Worm (Caenorhabditis elegans) whole organism, midembryonic: ENCODE measurements around the gene F59A6.10.

Experiments
- T22C8.4 ChIP-seq: fragments of 200-800 bp; sonication (Bioruptor generic); IDR thresholded peaks from 2 replicates; pipeline ENCODE4 v1.3.6; 2022; ENCODE audit warnings: missing genetic modification characterization, missing compliant biosample characterization
- cog-1 ChIP-seq: sonication (generic microtip); optimal IDR thresholded peaks from 2 replicates; lab custom pipeline; 2016; ENCODE audit warnings: missing genetic modification characterization, missing compliant biosample characterization
- flt-1 ChIP-seq: fragments of 200-800 bp; sonication (Bioruptor generic); IDR thresholded peaks from 2 replicates; pipeline ENCODE4 v1.3.6; 2022; ENCODE audit warnings: missing genetic modification characterization, missing compliant biosample characterization
- klf-2 ChIP-seq: fragments of 200-800 bp; sonication (Bioruptor generic); conservative IDR thresholded peaks from 2 replicates; pipeline ENCODE4 v1.3.6; 2022; ENCODE audit warnings: missing genetic modification reagents, missing genetic modification characterization, missing compliant biosample characterization
- med-1 ChIP-seq: sonication (generic microtip); optimal IDR thresholded peaks from 2 replicates; lab custom pipeline; 2017; ENCODE audit warnings: missing genetic modification characterization, mild to moderate bottlenecking, missing compliant biosample characterization, antibody characterized with exemption, missing genetic modification reagents; ENCODE audit not compliant: insufficient read depth
- ref-1 ChIP-seq: fragments of 200-800 bp; sonication (Bioruptor generic); conservative IDR thresholded peaks from 2 replicates; pipeline ENCODE4 v1.3.6; 2022; ENCODE audit warnings: missing genetic modification reagents, missing genetic modification characterization, missing compliant biosample characterization
- tab-1 ChIP-seq: fragments of 200-800 bp; sonication (Bioruptor generic); IDR thresholded peaks from 2 replicates; pipeline ENCODE4 v1.3.6; 2022; ENCODE audit warnings: missing genetic modification characterization, missing compliant biosample characterization
- ztf-23 ChIP-seq: fragments of 200-800 bp; sonication (Bioruptor generic); IDR thresholded peaks from 2 replicates; pipeline ENCODE4 v1.3.6; 2022; ENCODE audit warnings: missing genetic modification reagents, missing genetic modification characterization, missing compliant biosample characterization
- ztf-29 ChIP-seq: fragments of 200-800 bp; sonication (Bioruptor generic); IDR thresholded peaks from 2 replicates; pipeline ENCODE4 v1.3.6; 2022; ENCODE audit warnings: missing genetic modification reagents, missing genetic modification characterization, missing compliant biosample characterization

F59A6.10 gene

ce11 chrII:4981682-4982404 is 21.9 kb upstream of the F59A6.10 start:
- no peak for TF ChIP-seq ztf-29 (GFP tag; lab: Robert Waterston, UW)
- no peak for TF ChIP-seq cog-1 (tag; lab: Kevin White, UChicago)
- TF ChIP-seq ztf-23, result no peak
- no peak for TF ChIP-seq ref-1 (GFP tag; lab: Robert Waterston, UW)
- TF ChIP-seq klf-2, result no peak
- no peak for TF ChIP-seq tab-1 (GFP tag; lab: Robert Waterston, UW)
- no peak for TF ChIP-seq flt-1
- no peak for TF ChIP-seq T22C8.4 (GFP tag; lab: Robert Waterston, UW)
- TF ChIP-seq med-1 (GFP tag; lab: Kevin White, UChicago), result no peak

- TF ChIP-seq flt-1 (no peak), med-1 (GFP tag; lab: Kevin White, UChicago) (no peak), ztf-23 (no peak), T22C8.4 (GFP tag; lab: Robert Waterston, UW) (no peak), cog-1 (tag; lab: Kevin White, UChicago) (no peak), ref-1 (GFP tag; lab: Robert Waterston, UW) (no peak), ztf-29 (GFP tag; lab: Robert Waterston, UW) (no peak), tab-1 (GFP tag; lab: Robert Waterston, UW) (no peak), klf-2 (no peak)
These were observed 19.6 kb upstream of the F59A6.10 start for ce11 chrII:4984151-4984550.

ce11 chrII:4985961-4986503 is 17.7 kb upstream of the F59A6.10 start:
- no peak for TF ChIP-seq cog-1 (tag; lab: Kevin White, UChicago)
- TF ChIP-seq flt-1, result no peak

ce11 chrII:4986664-4987063 is 17.1 kb upstream of the F59A6.10 start:
- no peak for TF ChIP-seq T22C8.4 (GFP tag; lab: Robert Waterston, UW)
- no peak for TF ChIP-seq flt-1
- no peak for TF ChIP-seq klf-2
- TF ChIP-seq tab-1 (GFP tag; lab: Robert Waterston, UW), result no peak
- TF ChIP-seq med-1 (GFP tag; lab: Kevin White, UChicago), result no peak
- no peak for TF ChIP-seq ztf-29 (GFP tag; lab: Robert Waterston, UW)
- TF ChIP-seq cog-1 (tag; lab: Kevin White, UChicago), result no peak
- TF ChIP-seq ref-1 (GFP tag; lab: Robert Waterston, UW), result no peak
- TF ChIP-seq ztf-23, result no peak

- TF ChIP-seq flt-1 (no peak), cog-1 (tag; lab: Kevin White, UChicago) (no peak), ref-1 (GFP tag; lab: Robert Waterston, UW) (no peak), klf-2 (no peak), ztf-23 (no peak), T22C8.4 (GFP tag; lab: Robert Waterston, UW) (no peak), tab-1 (GFP tag; lab: Robert Waterston, UW) (no peak), med-1 (GFP tag; lab: Kevin White, UChicago) (no peak), ztf-29 (GFP tag; lab: Robert Waterston, UW) (no peak)
These were observed 16.5 kb upstream of the F59A6.10 start for ce11 chrII:4987257-4987656.

ce11 chrII:4989802-4990201 is 14.0 kb upstream of the F59A6.10 start, which contains the start of gene T27F7.12:
TSS of gene T27F7.12 (plus strand) at chrII:4990102.
- no peak for TF ChIP-seq T22C8.4 (GFP tag; lab: Robert Waterston, UW)
- TF ChIP-seq tab-1 (GFP tag; lab: Robert Waterston, UW), result no peak

- TF ChIP-seq ref-1 (GFP tag; lab: Robert Waterston, UW) (no peak), ztf-23 (no peak), med-1 (GFP tag; lab: Kevin White, UChicago) (no peak), T22C8.4 (GFP tag; lab: Robert Waterston, UW) (no peak), klf-2 (no peak), tab-1 (GFP tag; lab: Robert Waterston, UW) (no peak), flt-1 (no peak), cog-1 (tag; lab: Kevin White, UChicago) (no peak), ztf-29 (GFP tag; lab: Robert Waterston, UW) (no peak)
These were observed 10.8 kb upstream of the F59A6.10 start, which contains the start of gene pigb-1 for ce11 chrII:4992977-4993376. TSS of gene pigb-1 (minus strand) at chrII:4993077.

ce11 chrII:4993530-4994192 is 10.1 kb upstream of the F59A6.10 start, which contains the start of the genes eif-1 and vps-24:
TSS of gene eif-1 (minus strand) at chrII:4993580.
TSS of gene vps-24 (plus strand) at chrII:4993998.
- no peak for TF ChIP-seq tab-1 (GFP tag; lab: Robert Waterston, UW)
- no peak for TF ChIP-seq T22C8.4 (GFP tag; lab: Robert Waterston, UW)
- TF ChIP-seq ztf-29 (GFP tag; lab: Robert Waterston, UW), result no peak
- TF ChIP-seq klf-2, result no peak
- TF ChIP-seq ref-1 (GFP tag; lab: Robert Waterston, UW), result no peak
- TF ChIP-seq cog-1 (tag; lab: Kevin White, UChicago), result no peak
- no peak for TF ChIP-seq med-1 (GFP tag; lab: Kevin White, UChicago)
- no peak for TF ChIP-seq flt-1
- TF ChIP-seq ztf-23, result no peak

- TF ChIP-seq cog-1 (tag; lab: Kevin White, UChicago) (no peak), ztf-29 (GFP tag; lab: Robert Waterston, UW) (no peak), ref-1 (GFP tag; lab: Robert Waterston, UW) (no peak), tab-1 (GFP tag; lab: Robert Waterston, UW) (no peak), ztf-23 (no peak), T22C8.4 (GFP tag; lab: Robert Waterston, UW) (no peak)
These were observed 8.8 kb upstream of the F59A6.10 start, which contains the start of gene rnh-1.0 for ce11 chrII:4994939-4995338. TSS of gene rnh-1.0 (plus strand) at chrII:4995327.
